Worm (Caenorhabditis elegans): ENCODE data around the gene Y16B4A.2.

Y16B4A.2 gene

DNA sequence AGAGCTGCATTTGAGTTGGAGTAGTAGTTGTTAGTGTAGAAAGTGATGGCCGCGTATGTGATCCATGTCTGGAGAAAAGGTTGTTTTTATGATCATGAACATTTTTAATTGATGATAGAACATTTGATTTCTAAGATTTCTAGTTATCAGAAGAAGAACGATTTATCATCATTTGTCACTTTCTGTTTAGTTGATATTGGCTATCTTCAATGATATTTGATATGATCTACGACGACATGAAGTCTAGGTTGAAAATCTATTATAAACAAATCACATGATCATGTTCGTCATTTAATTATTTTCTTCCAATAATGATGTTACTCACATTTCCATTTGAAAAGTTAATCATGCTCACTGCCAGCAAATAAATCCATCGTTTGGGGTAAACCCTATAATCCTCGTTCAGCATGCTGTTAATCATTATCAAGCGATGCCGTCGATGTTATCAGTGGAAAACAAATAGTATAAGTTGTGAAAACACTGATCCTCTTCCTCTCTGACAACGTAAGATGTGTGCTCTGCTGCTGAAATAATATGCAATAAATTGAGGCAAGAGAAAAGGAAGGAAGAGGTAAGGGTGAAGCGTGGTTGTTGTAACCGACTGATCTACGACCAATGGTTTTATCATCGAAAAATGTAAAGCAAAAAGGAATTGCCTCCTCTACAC lies 34.6 kb downstream of the Y16B4A.2 start:
- peak; percentile 35 for TF ChIP-seq unc-62 (GFP tag; optimal IDR thresholded peaks at IDR 0.05)
- TF ChIP-seq sptf-1 (tag; optimal IDR thresholded peaks at IDR 0.05) = no peak
- TF ChIP-seq ztf-11 (tag; optimal IDR thresholded peaks at IDR 0.05) = no peak
- TF ChIP-seq hlh-1 (tag; optimal IDR thresholded peaks at IDR 0.05) = no peak
- no peak for TF ChIP-seq mep-1 (tag; optimal IDR thresholded peaks at IDR 0.05)
- no peak for TF ChIP-seq lin-32 (GFP tag; optimal IDR thresholded peaks at IDR 0.05)

DNA sequence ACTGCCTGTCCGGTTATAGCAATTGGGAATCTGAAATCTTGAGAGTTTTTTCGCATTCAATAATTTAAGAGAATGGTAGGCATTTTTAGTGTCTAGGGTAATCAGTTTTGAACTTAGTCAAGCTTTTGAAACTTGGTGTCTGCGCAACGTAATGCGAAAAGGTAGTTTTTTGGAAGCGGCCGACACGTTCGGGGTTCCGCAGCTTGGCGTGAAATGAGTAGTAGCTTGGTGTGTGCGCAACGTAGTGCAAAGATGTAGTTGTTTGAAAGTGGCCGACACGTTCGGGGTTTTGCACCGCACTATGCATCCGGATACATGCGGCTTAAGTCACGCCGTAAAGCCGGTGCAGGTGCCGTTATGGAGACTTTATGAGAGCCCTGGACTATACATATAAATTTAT lies 35.4 kb downstream of the Y16B4A.2 start:
- TF ChIP-seq nhr-12 (tag; optimal IDR thresholded peaks at IDR 0.05) (no peak), ces-1 (GFP tag; optimal IDR thresholded peaks at IDR 0.05) (no peak), bed-3 (GFP tag; optimal IDR thresholded peaks at IDR 0.05) (no peak), ceh-83 (GFP tag; optimal IDR thresholded peaks at IDR 0.05) (no peak), mab-5 (tag; optimal IDR thresholded peaks at IDR 0.05) (no peak), sptf-1 (tag; optimal IDR thresholded peaks at IDR 0.05) (no peak), ztf-11 (tag; optimal IDR thresholded peaks at IDR 0.05) (no peak)

DNA sequence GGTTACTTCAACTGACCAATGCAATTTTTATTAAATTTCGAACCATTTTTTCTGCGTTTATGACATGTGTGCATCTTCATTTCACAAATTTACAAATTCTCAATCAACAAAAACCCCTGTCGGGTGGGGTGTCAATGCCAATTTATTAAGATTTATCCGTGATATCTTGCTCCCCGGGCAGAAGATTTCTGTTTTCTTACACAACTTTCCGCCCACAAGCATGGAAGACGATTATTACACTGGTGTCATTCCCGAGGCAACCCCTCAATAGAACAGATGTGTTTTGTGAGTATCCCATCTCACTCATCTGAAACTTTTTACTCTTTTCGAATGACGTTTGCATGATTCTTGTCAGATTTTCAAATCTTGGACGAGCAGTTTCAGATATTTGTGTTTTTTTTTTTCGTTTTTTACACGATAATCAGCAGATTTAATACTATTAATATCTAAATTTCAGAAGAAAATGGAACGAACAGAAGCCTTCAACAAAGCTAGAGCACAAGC lies 39.8 kb downstream of the Y16B4A.2 start, which contains the start of gene F33C8.4:
F33C8.4 (plus strand) TSS at position 454 of the 504 bp plus-strand sequence.
- TF ChIP-seq unc-62 (GFP tag; optimal IDR thresholded peaks at IDR 0.05) = peak; percentile 53
- TF ChIP-seq snpc-4 (tag; optimal IDR thresholded peaks at IDR 0.05) = no peak
- peak; percentile 36 for TF ChIP-seq unc-120 (tag; optimal IDR thresholded peaks at IDR 0.05; ENCODE audit: poor library complexity, severe bottlenecking)
- no peak for TF ChIP-seq drap-1 (GFP tag; optimal IDR thresholded peaks at IDR 0.05)
- TF ChIP-seq hlh-1 (tag; optimal IDR thresholded peaks at IDR 0.05) = peak; percentile 45
- TF ChIP-seq nhr-76 (tag; optimal IDR thresholded peaks at IDR 0.05) = no peak
- no peak for TF ChIP-seq bed-3 (GFP tag; optimal IDR thresholded peaks at IDR 0.05)

DNA sequence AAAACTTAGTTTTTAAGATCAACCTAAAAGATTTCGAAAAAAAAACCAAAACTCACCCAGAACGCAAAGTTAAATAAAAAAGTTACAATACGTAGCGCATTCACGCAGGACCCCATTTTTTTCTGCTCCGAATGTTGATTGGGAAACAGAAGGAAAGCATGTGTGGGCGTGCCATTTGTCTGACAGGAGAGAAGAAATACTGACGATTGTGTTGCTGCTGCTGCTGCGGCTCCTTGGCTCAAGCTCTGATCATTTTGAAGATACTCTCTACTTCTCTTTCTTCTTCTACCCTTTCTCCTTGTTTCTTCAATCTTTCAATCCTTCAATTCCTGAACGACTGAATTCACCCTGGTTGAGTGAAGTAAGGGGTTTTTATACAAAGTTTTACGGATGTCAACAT lies 42.3 kb downstream of the Y16B4A.2 start, which contains the start of gene tsp-8:
tsp-8 (minus strand) TSS at position 185 of the 400 bp plus-strand sequence.
- TF ChIP-seq hlh-1 (tag; optimal IDR thresholded peaks at IDR 0.05) (peak; percentile 54), mls-2 (tag; optimal IDR thresholded peaks at IDR 0.05) (no peak)

DNA sequence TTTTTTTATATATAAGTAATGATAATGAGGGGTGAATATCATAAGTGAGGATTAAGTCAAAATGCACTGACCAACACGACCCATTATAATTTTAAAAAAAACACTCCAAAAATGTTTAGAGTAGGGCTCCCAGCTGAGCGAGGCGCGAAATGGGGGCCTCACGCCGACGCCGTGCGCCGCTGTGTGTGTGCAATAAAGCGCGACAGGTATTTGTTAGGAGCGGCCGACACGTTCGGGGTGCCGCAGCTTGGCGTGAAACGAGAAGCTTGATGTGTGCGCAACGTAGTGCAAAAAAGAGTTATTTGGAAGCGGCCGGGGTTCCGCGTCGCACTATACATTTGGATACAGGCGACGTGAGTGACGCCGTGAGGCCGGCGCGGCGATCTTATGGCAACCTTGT lies 46.7 kb downstream of the Y16B4A.2 start:
- TF ChIP-seq mab-5 (tag; optimal IDR thresholded peaks at IDR 0.05) (no peak), ces-1 (GFP tag; optimal IDR thresholded peaks at IDR 0.05) (no peak), ceh-43 (GFP tag; optimal IDR thresholded peaks at IDR 0.05) (no peak), unc-62 (GFP tag; optimal IDR thresholded peaks at IDR 0.05) (no peak), mls-2 (tag; optimal IDR thresholded peaks at IDR 0.05) (no peak), lin-13 (tag; optimal IDR thresholded peaks at IDR 0.05) (no peak), lin-32 (GFP tag; optimal IDR thresholded peaks at IDR 0.05) (no peak), nhr-76 (tag; optimal IDR thresholded peaks at IDR 0.05) (no peak), nhr-12 (tag; optimal IDR thresholded peaks at IDR 0.05) (no peak), flh-1 (GFP tag; optimal IDR thresholded peaks at IDR 0.05) (no peak), elt-3 (tag; optimal IDR thresholded peaks at IDR 0.05) (no peak), sptf-1 (tag; optimal IDR thresholded peaks at IDR 0.05) (no peak), nhr-237 (tag; optimal IDR thresholded peaks at IDR 0.05) (no peak), unc-120 (tag; optimal IDR thresholded peaks at IDR 0.05; ENCODE audit: poor library complexity, severe bottlenecking) (no peak), bed-3 (GFP tag; optimal IDR thresholded peaks at IDR 0.05) (no peak)

DNA sequence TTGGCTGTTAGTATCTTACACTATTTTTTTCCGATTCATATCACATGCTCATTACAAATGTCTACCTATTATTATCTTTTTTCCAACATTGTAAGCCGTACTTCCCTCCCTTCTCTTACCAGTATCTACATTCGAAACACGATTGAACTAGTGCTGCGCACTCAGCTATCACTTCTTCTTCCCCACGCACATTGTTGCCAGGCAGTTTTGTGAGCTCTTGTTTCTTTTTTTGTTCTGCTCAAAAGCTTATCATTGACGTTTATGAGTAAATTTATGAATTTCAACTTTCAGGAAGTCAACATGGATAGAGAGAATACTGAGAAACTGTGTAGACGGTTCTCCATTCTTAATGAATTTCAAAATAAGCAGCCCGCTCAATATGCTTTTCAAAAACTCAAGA lies 50.6 kb downstream of the Y16B4A.2 start, which contains the start of gene F33C8.2:
F33C8.2 (plus strand) TSS at position 301 of the 400 bp plus-strand sequence.
- TF ChIP-seq lsy-2 (tag; optimal IDR thresholded peaks at IDR 0.05) = no peak
- no peak for TF ChIP-seq mab-5 (tag; optimal IDR thresholded peaks at IDR 0.05)
- TF ChIP-seq drap-1 (GFP tag; optimal IDR thresholded peaks at IDR 0.05) = no peak
- TF ChIP-seq flh-1 (GFP tag; optimal IDR thresholded peaks at IDR 0.05) = no peak
- no peak for TF ChIP-seq ceh-39 (tag; optimal IDR thresholded peaks at IDR 0.05)
- no peak for TF ChIP-seq cnd-1 (tag; optimal IDR thresholded peaks at IDR 0.05)
- TF ChIP-seq unc-62 (GFP tag; optimal IDR thresholded peaks at IDR 0.05) = no peak
- no peak for TF ChIP-seq ceh-83 (GFP tag; optimal IDR thresholded peaks at IDR 0.05)
- TF ChIP-seq mls-2 (tag; optimal IDR thresholded peaks at IDR 0.05) = no peak

DNA sequence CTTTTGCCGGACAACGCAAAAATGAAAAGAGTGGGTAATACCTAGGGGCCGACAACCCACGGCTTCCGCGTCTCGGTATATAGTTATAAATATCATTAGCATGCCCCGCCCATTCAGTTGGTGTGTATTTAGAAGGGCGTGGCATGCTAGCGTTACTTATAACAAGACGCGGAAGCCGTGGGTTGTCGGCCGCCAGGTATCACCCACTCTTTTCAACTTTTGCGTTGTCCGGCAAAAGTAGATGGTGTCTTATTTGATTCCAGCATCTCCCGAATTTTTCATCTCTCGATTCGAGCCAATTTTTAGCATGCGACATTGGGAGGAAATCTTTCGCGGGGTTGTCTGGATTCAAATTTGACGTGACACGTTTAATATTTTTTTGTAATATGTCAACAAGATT lies 53.9 kb downstream of the Y16B4A.2 start:
- TF ChIP-seq ceh-83 (GFP tag; optimal IDR thresholded peaks at IDR 0.05) (no peak), nhr-12 (tag; optimal IDR thresholded peaks at IDR 0.05) (no peak), drap-1 (GFP tag; optimal IDR thresholded peaks at IDR 0.05) (no peak), lin-13 (tag; optimal IDR thresholded peaks at IDR 0.05) (no peak), M03D4.4 (tag; optimal IDR thresholded peaks at IDR 0.05) (no peak), tbx-8 (GFP tag; optimal IDR thresholded peaks at IDR 0.05) (no peak), ceh-43 (GFP tag; optimal IDR thresholded peaks at IDR 0.05) (no peak), ham-2 (GFP tag; optimal IDR thresholded peaks at IDR 0.05) (no peak), hlh-1 (tag; optimal IDR thresholded peaks at IDR 0.05) (no peak), lsy-2 (tag; optimal IDR thresholded peaks at IDR 0.05) (no peak), sem-2 (GFP tag; optimal IDR thresholded peaks at IDR 0.05) (no peak), nhr-2 (tag; optimal IDR thresholded peaks at IDR 0.05) (no peak), unc-62 (GFP tag; optimal IDR thresholded peaks at IDR 0.05) (no peak), elt-3 (tag; optimal IDR thresholded peaks at IDR 0.05) (no peak), flh-1 (GFP tag; optimal IDR thresholded peaks at IDR 0.05) (no peak), mab-5 (tag; optimal IDR thresholded peaks at IDR 0.05) (no peak), nhr-237 (tag; optimal IDR thresholded peaks at IDR 0.05) (no peak)
